Fruit fly (Drosophila melanogaster): ENCODE measurements around the gene Surf4.

The Surf4 gene

DNA sequence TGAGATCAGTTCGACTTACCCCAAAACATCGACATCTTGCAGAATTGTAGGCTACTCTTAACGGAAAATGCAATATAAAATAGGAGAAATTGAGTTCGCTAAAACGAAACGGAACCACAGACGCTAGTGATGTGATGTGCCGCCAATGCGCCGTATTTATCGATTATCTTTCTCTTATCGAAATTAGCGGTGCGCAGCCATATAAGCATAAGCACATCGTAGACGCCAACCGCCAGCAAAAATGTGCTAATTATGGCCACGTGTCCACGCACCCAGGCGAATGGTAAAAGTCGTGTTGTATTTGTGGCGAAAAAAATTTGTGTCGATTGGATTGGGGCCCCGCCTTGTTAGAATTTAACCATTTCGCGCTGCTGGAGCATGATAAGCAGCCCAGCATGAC is 13.0 kb downstream of the Surf4 start, which contains the start of the genes Fkbp39 and Cyfip (continued):
- TF ChIP-seq vvl (GFP tag; IDR thresholded peaks at IDR 0.05) (peak; percentile 66; the same call in 1 of the 2 replicates), CG18764 (GFP tag; optimal IDR thresholded peaks at IDR 0.05) (no peak), Aef1 (GFP tag; IDR thresholded peaks at IDR 0.05) (peak; percentile 83), lola (GFP tag; optimal IDR thresholded peaks at IDR 0.05) (no peak), Bdp1 (GFP tag; optimal IDR thresholded peaks at IDR 0.05) (peak; percentile 19), B-H1 (GFP tag; IDR thresholded peaks at IDR 0.05) (no peak), oc (tag; optimal IDR thresholded peaks at IDR 0.05) (no peak), CG34422 (GFP tag; IDR thresholded peaks at IDR 0.05) (peak; percentile 94), CG12942 (GFP tag; optimal IDR thresholded peaks at IDR 0.05) (peak; percentile 8), CG13296 (GFP tag; optimal IDR thresholded peaks at IDR 0.05) (peak; percentile 2), gt (GFP tag; IDR thresholded peaks at IDR 0.05) (no peak), Dek (tag; optimal IDR thresholded peaks at IDR 0.05) (peak; percentile 30), CG10979 (tag; optimal IDR thresholded peaks at IDR 0.05) (peak; percentile 21), CHES-1-like (GFP tag; optimal IDR thresholded peaks at IDR 0.05) (peak; percentile 92), Six4 (GFP tag; optimal IDR thresholded peaks at IDR 0.05) (peak; percentile 36), CG4854 (GFP tag; optimal IDR thresholded peaks at IDR 0.05) (peak; percentile 30), CG6175 (GFP tag; IDR thresholded peaks at IDR 0.05) (no peak), CG4282 (GFP tag; optimal IDR thresholded peaks at IDR 0.05) (peak; percentile 35), CG10565 (GFP tag; optimal IDR thresholded peaks at IDR 0.05) (no peak), stwl (tag; optimal IDR thresholded peaks at IDR 0.05) (peak; percentile 65), eyg (GFP tag; optimal IDR thresholded peaks at IDR 0.05) (no peak), CG8765 (GFP tag; IDR thresholded peaks at IDR 0.05) (no peak), sens (GFP tag) (peak; percentile 91), CG10654 (GFP tag; optimal IDR thresholded peaks at IDR 0.05) (peak; percentile 10), CG9797 (GFP tag; optimal IDR thresholded peaks at IDR 0.05) (peak; percentile 87), CG11723 (GFP tag; optimal IDR thresholded peaks at IDR 0.05) (no peak), chif (GFP tag; optimal IDR thresholded peaks at IDR 0.05) (peak in 1 of 2 experiments; percentile 36), jigr1 (GFP tag; IDR thresholded peaks at IDR 0.05) (no peak), bowl (GFP tag; IDR thresholded peaks at IDR 0.05) (no peak), ranshi (GFP tag; IDR thresholded peaks at IDR 0.05) (no peak; the same call in 1 of the 2 replicates), HHEX (GFP tag; optimal IDR thresholded peaks at IDR 0.05) (no peak), pho (GFP tag; optimal IDR thresholded peaks at IDR 0.05) (peak; percentile 69), mirr (GFP tag; optimal IDR thresholded peaks at IDR 0.05) (peak; percentile 21), CG9215 (GFP tag; IDR thresholded peaks at IDR 0.05) (no peak), MTF-1 (GFP tag; optimal IDR thresholded peaks at IDR 0.05; ENCODE audit: borderline replicate concordance) (no peak), Taf1 (GFP tag; IDR thresholded peaks at IDR 0.05) (no peak), unc-4 (GFP tag; IDR thresholded peaks at IDR 0.05; ENCODE audit: partially characterized antibody) (peak; percentile 77), Elba2 (GFP tag; optimal IDR thresholded peaks at IDR 0.05) (peak; percentile 35), CG11696 (GFP tag; IDR thresholded peaks at IDR 0.05) (no peak), crp (GFP tag; optimal IDR thresholded peaks at IDR 0.05) (peak in 1 of 2 experiments; percentile 52), CG4328 (GFP tag; optimal IDR thresholded peaks at IDR 0.05) (no peak), CG17568 (GFP tag; optimal IDR thresholded peaks at IDR 0.05) (no peak), CG8478 (optimal IDR thresholded peaks at IDR 0.05) (no peak), D (optimal IDR thresholded peaks at IDR 0.05) (peak; percentile 57), D (GFP tag; optimal IDR thresholded peaks at IDR 0.05) (no peak), Hr39 (optimal IDR thresholded peaks at IDR 0.05) (no peak), pum (GFP tag; optimal IDR thresholded peaks at IDR 0.05) (peak; percentile 32), CG10543 (GFP tag; optimal IDR thresholded peaks at IDR 0.05) (peak; percentile 44), slbo (GFP tag; IDR thresholded peaks at IDR 0.05) (peak; percentile 76), CG10321 (GFP tag; IDR thresholded peaks at IDR 0.05) (no peak), CG1647 (GFP tag; optimal IDR thresholded peaks at IDR 0.05) (peak; percentile 29), dm (GFP tag; optimal IDR thresholded peaks at IDR 0.05) (peak; percentile 97), dpn (GFP tag; optimal IDR thresholded peaks at IDR 0.05) (peak; percentile 41 to 57)
